Fruit fly (Drosophila melanogaster) whole organism, wandering third instar larva: Measurements from ENCODE around the gene CG32040.
A peak's percentile ranks its signal among the peaks of the same experiment; 100 is the strongest.

ENCODE experiments used
- Abd-B ChIP-seq: fragments of >200 bp; optimal IDR thresholded peaks from 2 replicates; lab custom pipeline; 2017; ENCODE audit warnings: missing biosample characterization, missing genetic modification characterization
- CG32264 ChIP-seq: fragments of 200-800 bp; sonication (Bioruptor generic); optimal IDR thresholded peaks from 2 replicates; lab custom pipeline; 2016; ENCODE audit warnings: missing biosample characterization, missing genetic modification characterization
- CG9705 ChIP-seq: fragments of 200-800 bp; sonication (Bioruptor generic); optimal IDR thresholded peaks from 2 replicates; lab custom pipeline; 2018; ENCODE audit warnings: missing biosample characterization, mild to moderate bottlenecking, missing genetic modification characterization
- CrebA ChIP-seq: fragments of 200-800 bp; sonication (Bioruptor generic); optimal IDR thresholded peaks from 2 replicates; lab custom pipeline; 2016; ENCODE audit warnings: missing biosample characterization, mild to moderate bottlenecking, missing genetic modification characterization, borderline replicate concordance
- Dfd ChIP-seq: fragments of >200 bp; optimal IDR thresholded peaks from 2 replicates; lab custom pipeline; 2017; ENCODE audit warnings: missing biosample characterization, missing genetic modification characterization
- Dif ChIP-seq: fragments of 200-275, 200-300 bp; sonication (Bioruptor generic); optimal IDR thresholded peaks from 2 replicates; lab custom pipeline; 2018; ENCODE audit warnings: missing biosample characterization, missing genetic modification characterization; ENCODE audit not compliant: partially characterized antibody
- GATAd ChIP-seq: sonication (Bioruptor generic); optimal IDR thresholded peaks from 2 replicates; lab custom pipeline; 2016; ENCODE audit warnings: missing biosample characterization, missing genetic modification characterization
- HLH106 ChIP-seq: fragments of 200-800 bp; optimal IDR thresholded peaks from 3 replicates; lab custom pipeline; 2019; ENCODE audit warnings: missing biosample characterization, mild to moderate bottlenecking, missing genetic modification characterization, moderate library complexity
- Hnf4 ChIP-seq: fragments of 200-800 bp; sonication (Bioruptor generic); optimal IDR thresholded peaks from 2 replicates; lab custom pipeline; 2016; ENCODE audit warnings: missing biosample characterization, mild to moderate bottlenecking, missing genetic modification characterization
- Hr78 ChIP-seq: fragments of >200 bp; optimal IDR thresholded peaks from 2 replicates; lab custom pipeline; 2017; ENCODE audit warnings: missing biosample characterization, missing genetic modification characterization
- Hr83 ChIP-seq: fragments of 200-300 bp; sonication (Bioruptor generic); optimal IDR thresholded peaks from 2 replicates; lab custom pipeline; 2016; ENCODE audit warnings: missing biosample characterization, mild to moderate bottlenecking, missing genetic modification characterization, moderate library complexity; ENCODE audit not compliant: poor library complexity, severe bottlenecking
- Jra ChIP-seq: sonication (Bioruptor generic); optimal IDR thresholded peaks from 2 replicates; lab custom pipeline; 2016; ENCODE audit warnings: missing biosample characterization, missing genetic modification characterization
- Mio ChIP-seq: sonication (Bioruptor generic); optimal IDR thresholded peaks from 2 replicates; lab custom pipeline; 2016; ENCODE audit warnings: missing biosample characterization, missing genetic modification characterization
- Myc ChIP-seq: fragments of >200 bp; optimal IDR thresholded peaks from 2 replicates; lab custom pipeline; 2017
- N ChIP-seq: fragments of >200 bp; optimal IDR thresholded peaks from 2 replicates; lab custom pipeline; 2018; ENCODE audit warnings: missing biosample characterization, missing external identifiers, missing genetic modification characterization
- OdsH ChIP-seq: fragments of 200-800 bp; sonication (Bioruptor generic); optimal IDR thresholded peaks from 2 replicates; lab custom pipeline; 2016; ENCODE audit warnings: missing biosample characterization, mild to moderate bottlenecking, missing genetic modification characterization
- Rel ChIP-seq, 2 experiments: fragments of 200-800 bp; sonication (Bioruptor generic) in 1 of 2; optimal IDR thresholded peaks; 2 replicates in 1 of 2; 3 replicates in 1 of 2; lab custom pipeline; 2016 to 2019; ENCODE audit warnings: mild to moderate bottlenecking in 2 of 2, missing biosample characterization in 2 of 2, missing genetic modification characterization in 2 of 2, moderate library complexity in 1 of 2
- Sp1 ChIP-seq: fragments of 200-800 bp; sonication (Bioruptor generic); optimal IDR thresholded peaks from 3 replicates; lab custom pipeline; 2019; ENCODE audit warnings: missing biosample characterization, mild to moderate bottlenecking, missing genetic modification characterization, moderate library complexity
- Vsx2 ChIP-seq: fragments of 200-300, 225-300 bp; sonication (Bioruptor generic); optimal IDR thresholded peaks from 2 replicates; lab custom pipeline; 2018; ENCODE audit warnings: missing biosample characterization, missing genetic modification characterization; ENCODE audit not compliant: partially characterized antibody
- br ChIP-seq: fragments of 200-800 bp; sonication (Bioruptor generic); optimal IDR thresholded peaks from 2 replicates; lab custom pipeline; 2016; ENCODE audit warnings: missing biosample characterization, missing genetic modification characterization
- brk ChIP-seq: fragments of 200-800 bp; sonication (Bioruptor generic); optimal IDR thresholded peaks from 2 replicates; lab custom pipeline; 2016; ENCODE audit warnings: missing biosample characterization, mild to moderate bottlenecking, missing genetic modification characterization
- dl ChIP-seq, 2 experiments: fragments of 175-275, 200-275 bp in 1 of 2; fragments of 200-275 bp in 1 of 2; sonication (Bioruptor generic); optimal IDR thresholded peaks; lab custom pipeline; 2018; ENCODE audit warnings: mild to moderate bottlenecking in 2 of 2, missing biosample characterization in 2 of 2, missing genetic modification characterization in 2 of 2, moderate library complexity in 2 of 2; ENCODE audit not compliant: partially characterized antibody in 2 of 2, insufficient read depth in 1 of 2
- dmrt93B ChIP-seq: fragments of 200-800 bp; sonication (Bioruptor generic); optimal IDR thresholded peaks from 2 replicates; lab custom pipeline; 2018; ENCODE audit warnings: missing biosample characterization, mild to moderate bottlenecking, missing genetic modification characterization
- dsf ChIP-seq: sonication (Bioruptor generic); optimal IDR thresholded peaks from 2 replicates; lab custom pipeline; 2016; ENCODE audit warnings: missing biosample characterization, missing genetic modification characterization, borderline replicate concordance
- ey ChIP-seq: fragments of 200-800 bp; sonication (Bioruptor generic); optimal IDR thresholded peaks from 2 replicates; lab custom pipeline; 2016; ENCODE audit warnings: missing biosample characterization, missing genetic modification characterization
- foxo ChIP-seq, 2 experiments: fragments of 200-800 bp; sonication (Bioruptor generic); optimal IDR thresholded peaks; 2 replicates in 1 of 2; 3 replicates in 1 of 2; lab custom pipeline; 2016 to 2017; ENCODE audit warnings: missing biosample characterization in 2 of 2, missing genetic modification characterization in 2 of 2
- fru ChIP-seq: fragments of 200-800 bp; sonication (Bioruptor generic); optimal IDR thresholded peaks from 3 replicates; lab custom pipeline; 2016; ENCODE audit warnings: missing biosample characterization, mild to moderate bottlenecking, missing genetic modification characterization
- h ChIP-seq: fragments of 200-800 bp; sonication (Bioruptor generic); optimal IDR thresholded peaks from 3 replicates; lab custom pipeline; 2016; ENCODE audit warnings: missing biosample characterization, mild to moderate bottlenecking, missing genetic modification characterization
- jim ChIP-seq: fragments of 175-275, 200-325 bp; sonication (Bioruptor generic); optimal IDR thresholded peaks from 2 replicates; lab custom pipeline; 2016; ENCODE audit warnings: missing biosample characterization, mild to moderate bottlenecking, missing genetic modification characterization
- lola ChIP-seq: fragments of >200 bp; optimal IDR thresholded peaks from 2 replicates; lab custom pipeline; 2017; ENCODE audit warnings: missing biosample characterization, missing genetic modification characterization
- pan ChIP-seq: fragments of >200 bp; optimal IDR thresholded peaks from 2 replicates; lab custom pipeline; 2017
- psq ChIP-seq: fragments of 200-800 bp; sonication (Bioruptor generic); optimal IDR thresholded peaks from 3 replicates; lab custom pipeline; 2017; ENCODE audit warnings: missing biosample characterization, mild to moderate bottlenecking, missing genetic modification characterization, moderate library complexity
- rgr ChIP-seq: fragments of 200-800 bp; sonication (Bioruptor generic); optimal IDR thresholded peaks from 3 replicates; lab custom pipeline; 2016; ENCODE audit warnings: missing biosample characterization, mild to moderate bottlenecking, missing genetic modification characterization
- sage ChIP-seq: fragments of 200-800 bp; sonication (Bioruptor generic); optimal IDR thresholded peaks from 2 replicates; lab custom pipeline; 2016; ENCODE audit warnings: missing biosample characterization, mild to moderate bottlenecking, missing genetic modification characterization
- sv ChIP-seq: fragments of 200-800 bp; sonication (Bioruptor generic); optimal IDR thresholded peaks from 3 replicates; lab custom pipeline; 2016; ENCODE audit warnings: missing biosample characterization, missing genetic modification characterization
- tai ChIP-seq: sonication (Bioruptor generic); optimal IDR thresholded peaks from 2 replicates; lab custom pipeline; 2016; ENCODE audit warnings: missing biosample characterization, missing genetic modification characterization
- usp ChIP-seq: fragments of >200 bp; optimal IDR thresholded peaks from 2 replicates; lab custom pipeline; 2017; ENCODE audit warnings: missing biosample characterization, missing genetic modification characterization
- woc ChIP-seq: sonication (Bioruptor generic); optimal IDR thresholded peaks from 2 replicates; lab custom pipeline; 2016; ENCODE audit warnings: missing biosample characterization, mild to moderate bottlenecking, missing genetic modification characterization

CG32040 gene

dm6 chr3L:9381602-9382001, 27.8 kb downstream of the CG32040 start, which contains the start of gene Hsp23:
Gene Hsp23 (plus strand): TSS chr3L:9381882.
- TF ChIP-seq Hr83 (GFP tag; lab: Kevin White, UChicago): peak; percentile 88
- peak; percentile 50 for TF ChIP-seq fru (GFP tag; lab: Kevin White, UChicago)
- no peak for TF ChIP-seq Rel (GFP tag; optimal IDR thresholded peaks at IDR 0.05; lab: Kevin White, UChicago)
- peak; percentile 47 for TF ChIP-seq Rel (tag; optimal IDR thresholded peaks at IDR 0.05; lab: Kevin White, UChicago)
- TF ChIP-seq brk (GFP tag; lab: Kevin White, UChicago): peak; percentile 71
- peak; percentile 59 for TF ChIP-seq Hnf4 (GFP tag; lab: Kevin White, UChicago)
- TF ChIP-seq br (GFP tag; lab: Kevin White, UChicago): peak; percentile 60
- peak; percentile 12 for TF ChIP-seq CG32264 (GFP tag; lab: Kevin White, UChicago)
- TF ChIP-seq foxo (GFP tag; optimal IDR thresholded peaks at IDR 0.05; lab: Kevin White, UChicago): peak; percentile 43 to 45
- peak; percentile 59 for TF ChIP-seq Dif (GFP tag; lab: Kevin White, UChicago)
- no peak for TF ChIP-seq Mio (GFP tag; lab: Kevin White, UChicago)
- peak; percentile 26 for TF ChIP-seq woc (GFP tag; lab: Kevin White, UChicago)
- peak; percentile 6 for TF ChIP-seq sage (GFP tag; lab: Kevin White, UChicago)
- peak; percentile 27 for TF ChIP-seq Sp1 (GFP tag; lab: Kevin White, UChicago)
- peak; percentile 28 for TF ChIP-seq HLH106 (tag; lab: Kevin White, UChicago)
- peak; percentile 35 for TF ChIP-seq h (GFP tag; lab: Kevin White, UChicago)
- peak; percentile 37 for TF ChIP-seq rgr (GFP tag; lab: Kevin White, UChicago)
- no peak for TF ChIP-seq N (GFP tag; lab: Kevin White, UChicago)
- TF ChIP-seq OdsH (GFP tag; lab: Kevin White, UChicago): peak; percentile 53
- no peak for TF ChIP-seq Dfd (GFP tag; lab: Kevin White, UChicago)
- TF ChIP-seq Jra (GFP tag; lab: Kevin White, UChicago): peak; percentile 32
- peak; percentile 66 for TF ChIP-seq psq
- TF ChIP-seq Myc (lab: Kevin White, UChicago): no peak
- no peak for TF ChIP-seq dmrt93B (GFP tag; lab: Kevin White, UChicago)
- no peak for TF ChIP-seq dsf (GFP tag; lab: Kevin White, UChicago)
- TF ChIP-seq CrebA (GFP tag; lab: Kevin White, UChicago): peak; percentile 58
- TF ChIP-seq dl (GFP tag; optimal IDR thresholded peaks at IDR 0.05; lab: Kevin White, UChicago; ENCODE audit: insufficient read depth in 1 of 2, partially characterized antibody in 2 of 2): peak in 1 of 2 experiments; percentile 7
- TF ChIP-seq, all 38 proteins: peak for 20

- TF ChIP-seq jim (GFP tag; lab: Kevin White, UChicago) (peak; percentile 78), Dif (GFP tag; lab: Kevin White, UChicago) (no peak), CG9705 (GFP tag; lab: Kevin White, UChicago) (peak; percentile 98), woc (GFP tag; lab: Kevin White, UChicago) (peak; percentile 100), psq (peak; percentile 100), Sp1 (GFP tag; lab: Kevin White, UChicago) (peak; percentile 100), fru (GFP tag; lab: Kevin White, UChicago) (peak; percentile 100), Dfd (GFP tag; lab: Kevin White, UChicago) (no peak), tai (GFP tag; lab: Kevin White, UChicago) (peak; percentile 96), Hr78 (GFP tag; lab: Kevin White, UChicago) (no peak), sv (peak; percentile 96), pan (lab: Kevin White, UChicago) (no peak), dl (GFP tag; optimal IDR thresholded peaks at IDR 0.05; lab: Kevin White, UChicago; ENCODE audit: insufficient read depth in 1 of 2, partially characterized antibody in 2 of 2) (no peak), sage (GFP tag; lab: Kevin White, UChicago) (peak; percentile 99), CrebA (GFP tag; lab: Kevin White, UChicago) (no peak), Abd-B (GFP tag; lab: Kevin White, UChicago) (no peak), dmrt93B (GFP tag; lab: Kevin White, UChicago) (peak; percentile 100), Mio (GFP tag; lab: Kevin White, UChicago) (peak; percentile 93), GATAd (GFP tag; lab: Kevin White, UChicago) (peak; percentile 96), lola (no peak), dsf (GFP tag; lab: Kevin White, UChicago) (peak; percentile 96), Vsx2 (GFP tag; lab: Kevin White, UChicago) (no peak), usp (no peak), foxo (GFP tag; optimal IDR thresholded peaks at IDR 0.05; lab: Kevin White, UChicago) (peak; percentile 97 to 100), rgr (GFP tag; lab: Kevin White, UChicago) (peak; percentile 100), Hnf4 (GFP tag; lab: Kevin White, UChicago) (peak; percentile 99), brk (GFP tag; lab: Kevin White, UChicago) (peak; percentile 98), ey (GFP tag; lab: Kevin White, UChicago) (peak; percentile 99), N (GFP tag; lab: Kevin White, UChicago) (no peak), CG32264 (GFP tag; lab: Kevin White, UChicago) (peak; percentile 99), Jra (GFP tag; lab: Kevin White, UChicago) (peak; percentile 98), Rel (GFP tag; optimal IDR thresholded peaks at IDR 0.05; lab: Kevin White, UChicago) (peak; percentile 99), Rel (tag; optimal IDR thresholded peaks at IDR 0.05; lab: Kevin White, UChicago) (peak; percentile 94), OdsH (GFP tag; lab: Kevin White, UChicago) (peak; percentile 100), Hr83 (GFP tag; lab: Kevin White, UChicago) (peak; percentile 99), HLH106 (tag; lab: Kevin White, UChicago) (peak; percentile 100), Myc (lab: Kevin White, UChicago) (no peak), br (GFP tag; lab: Kevin White, UChicago) (peak; percentile 100), h (GFP tag; lab: Kevin White, UChicago) (peak; percentile 100)
These were observed 29.7 kb downstream of the CG32040 start, which contains the start of gene Hsp27 for dm6 chr3L:9383345-9384075. Gene Hsp27 (plus strand): TSS chr3L:9384063.
